Fruit fly (Drosophila melanogaster) whole organism, embryonic: ENCODE measurements around the gene PolA1.

Source experiments
- Adf1 ChIP-seq: fragments of 200-800 bp; sonication (Bioruptor generic); IDR thresholded peaks from 2 replicates; pipeline ENCODE4 v1.3.6; 2022; ENCODE audit warnings: missing biosample characterization, missing genetic modification characterization
- Bgb ChIP-seq: fragments of 200-800 bp; sonication (Bioruptor generic); IDR thresholded peaks from 2 replicates; pipeline ENCODE4 v1.3.6; 2022; ENCODE audit warnings: missing biosample characterization, missing genetic modification characterization; ENCODE audit not compliant: partially characterized antibody
- CG10209 ChIP-seq: fragments of 200-800 bp; sonication (Bioruptor generic); optimal IDR thresholded peaks from 3 replicates; lab custom pipeline; 2017; ENCODE audit warnings: missing biosample characterization, mild to moderate bottlenecking, missing genetic modification characterization, missing genetic modification reagents
- CG10366 ChIP-seq: fragments of 200-800 bp; sonication (Bioruptor generic); IDR thresholded peaks from 2 replicates; pipeline ENCODE4 v1.3.6; 2022; ENCODE audit warnings: missing biosample characterization, missing genetic modification characterization
- CG11504 ChIP-seq: fragments of 200-800 bp; sonication (Bioruptor generic); optimal IDR thresholded peaks from 3 replicates; lab custom pipeline; 2019; ENCODE audit warnings: missing biosample characterization, mild to moderate bottlenecking, missing genetic modification characterization, moderate library complexity
- CG14667 ChIP-seq: fragments of 200-800 bp; sonication (Bioruptor generic); IDR thresholded peaks from 2 replicates; pipeline ENCODE4 v1.3.6; 2022; ENCODE audit warnings: missing biosample characterization, missing genetic modification characterization
- CG14860 ChIP-seq: fragments of 200-800 bp; sonication (Bioruptor generic); IDR thresholded peaks from 3 replicates; pipeline ENCODE4 v1.3.6; 2022; ENCODE audit warnings: missing biosample characterization, missing genetic modification characterization; ENCODE audit not compliant: partially characterized antibody
- CG1603 ChIP-seq: fragments of 200-800 bp; sonication (Bioruptor generic); optimal IDR thresholded peaks from 2 replicates; lab custom pipeline; 2019; ENCODE audit warnings: missing biosample characterization, mild to moderate bottlenecking, missing genetic modification characterization, moderate library complexity
- CG16813 ChIP-seq: fragments of 200-800 bp; sonication (Bioruptor generic); IDR thresholded peaks from 3 replicates; pipeline ENCODE4 v1.3.6; 2022; ENCODE audit warnings: missing biosample characterization, missing genetic modification characterization; ENCODE audit not compliant: partially characterized antibody
- CG2875 ChIP-seq: fragments of 200-800 bp; sonication (Bioruptor generic); optimal IDR thresholded peaks from 2 replicates; lab custom pipeline; 2017; ENCODE audit warnings: missing biosample characterization, mild to moderate bottlenecking, missing genetic modification characterization, missing genetic modification reagents
- CG30403 ChIP-seq: fragments of 200-800 bp; sonication (Bioruptor generic); optimal IDR thresholded peaks from 3 replicates; lab custom pipeline; 2016; ENCODE audit warnings: missing biosample characterization, missing genetic modification characterization
- CG33213 ChIP-seq: fragments of 200-800 bp; sonication (Bioruptor generic); optimal IDR thresholded peaks from 3 replicates; lab custom pipeline; 2016; ENCODE audit warnings: missing biosample characterization, missing genetic modification characterization
- CG4820 ChIP-seq: fragments of 200-800 bp; sonication (Bioruptor generic); optimal IDR thresholded peaks from 3 replicates; lab custom pipeline; 2016; ENCODE audit warnings: missing biosample characterization, missing genetic modification characterization
- CG6175 ChIP-seq: fragments of 200-800 bp; sonication (Bioruptor generic); IDR thresholded peaks from 3 replicates; pipeline ENCODE4 v1.3.6; 2022; ENCODE audit warnings: missing biosample characterization, missing genetic modification characterization
- CG6654 ChIP-seq: fragments of 200-800 bp; sonication (Bioruptor generic); optimal IDR thresholded peaks from 2 replicates; lab custom pipeline; 2017; ENCODE audit warnings: missing biosample characterization, mild to moderate bottlenecking, missing genetic modification characterization
- CG7357 ChIP-seq: fragments of 200-800 bp; sonication (Bioruptor generic); IDR thresholded peaks from 3 replicates; pipeline ENCODE4 v1.3.6; 2022; ENCODE audit warnings: missing biosample characterization, missing genetic modification characterization
- CG8388 ChIP-seq: fragments of 200-800 bp; sonication (Bioruptor generic); optimal IDR thresholded peaks from 2 replicates; lab custom pipeline; 2019; ENCODE audit warnings: missing biosample characterization, mild to moderate bottlenecking, missing genetic modification characterization, moderate library complexity
- CrebB ChIP-seq: fragments of 200-800 bp; sonication (Bioruptor generic); optimal IDR thresholded peaks from 3 replicates; lab custom pipeline; 2018; ENCODE audit warnings: missing biosample characterization, mild to moderate bottlenecking, missing genetic modification characterization
- D19B ChIP-seq: fragments of 200-800 bp; sonication (Bioruptor generic); optimal IDR thresholded peaks from 2 replicates; lab custom pipeline; 2017; ENCODE audit warnings: missing biosample characterization, mild to moderate bottlenecking, missing genetic modification characterization
- Deaf1 ChIP-seq: fragments of 200-800 bp; optimal IDR thresholded peaks from 3 replicates; lab custom pipeline; 2019; ENCODE audit warnings: missing biosample characterization, mild to moderate bottlenecking, missing genetic modification characterization, moderate library complexity
- E2f2 ChIP-seq: fragments of 200-800 bp; sonication (Bioruptor generic); IDR thresholded peaks from 2 replicates; pipeline ENCODE4 v1.3.6; 2022; ENCODE audit warnings: missing biosample characterization, missing genetic modification characterization
- Ets65A ChIP-seq: fragments of 200-800 bp; sonication (Bioruptor generic); peaks from one replicate; lab custom pipeline; 2016; ENCODE audit warnings: missing biosample characterization, missing genetic modification characterization
- HLH4C ChIP-seq: fragments of 200-800 bp; sonication (Bioruptor generic); IDR thresholded peaks from 3 replicates; pipeline ENCODE4 v1.3.6; 2022; ENCODE audit warnings: missing biosample characterization, missing genetic modification characterization; ENCODE audit not compliant: partially characterized antibody
- Hr51 ChIP-seq, 2 experiments: fragments of 200-800 bp; sonication (Bioruptor generic); optimal IDR thresholded peaks; 2 replicates in 1 of 2; 3 replicates in 1 of 2; lab custom pipeline; 2016 to 2018; ENCODE audit warnings: missing biosample characterization in 2 of 2, missing genetic modification characterization in 2 of 2, mild to moderate bottlenecking in 1 of 2, moderate library complexity in 1 of 2
- Hsf ChIP-seq: fragments of 200-800 bp; sonication (Bioruptor generic); optimal IDR thresholded peaks from 3 replicates; lab custom pipeline; 2016; ENCODE audit warnings: missing biosample characterization, missing genetic modification characterization
- Med ChIP-seq: fragments of 200-800 bp; sonication (Bioruptor generic); peaks from one replicate; lab custom pipeline; 2016; ENCODE audit warnings: missing biosample characterization, missing genetic modification characterization, mild to moderate bottlenecking, inconsistent platforms, moderate library complexity
- Rx ChIP-seq: fragments of 200-800 bp; sonication (Bioruptor generic); IDR thresholded peaks from 2 replicates; pipeline ENCODE4 v1.3.6; 2022; ENCODE audit warnings: missing biosample characterization, missing genetic modification characterization
- Sox100B ChIP-seq: fragments of 200-800 bp; sonication (Bioruptor generic); optimal IDR thresholded peaks from 3 replicates; lab custom pipeline; 2018; ENCODE audit warnings: missing biosample characterization, mild to moderate bottlenecking, missing genetic modification characterization
- Sox102F ChIP-seq: fragments of 200-800 bp; sonication (Bioruptor generic); optimal IDR thresholded peaks from 2 replicates; lab custom pipeline; 2018; ENCODE audit warnings: missing biosample characterization, mild to moderate bottlenecking, missing genetic modification characterization, moderate library complexity
- Stat92E ChIP-seq, 3 experiments: fragments of >200 bp in 2 of 3; fragments of 200-800 bp in 1 of 3; sonication (Bioruptor generic) in 1 of 3; optimal IDR thresholded peaks; 2 replicates each; lab custom pipeline; 2017 to 2019; ENCODE audit warnings: missing biosample characterization in 3 of 3, missing genetic modification characterization in 3 of 3, mild to moderate bottlenecking in 1 of 3, moderate library complexity in 1 of 3
- ap ChIP-seq: fragments of 200-800 bp; sonication (Bioruptor generic); IDR thresholded peaks from 2 replicates; pipeline ENCODE4 v1.3.6; 2022; ENCODE audit warnings: missing biosample characterization, missing genetic modification characterization
- ato ChIP-seq: fragments of 200-800 bp; sonication (Bioruptor generic); IDR thresholded peaks from 2 replicates; pipeline ENCODE4 v1.3.6; 2022; ENCODE audit warnings: missing biosample characterization, missing genetic modification characterization; ENCODE audit not compliant: partially characterized antibody
- az2 ChIP-seq: fragments of 200-800 bp; sonication (Bioruptor generic); optimal IDR thresholded peaks from 3 replicates; lab custom pipeline; 2016; ENCODE audit warnings: missing biosample characterization, missing genetic modification characterization
- br ChIP-seq: fragments of >200 bp; optimal IDR thresholded peaks from 2 replicates; lab custom pipeline; 2017
- chinmo ChIP-seq: fragments of 200-800 bp; sonication (Bioruptor generic); IDR thresholded peaks from 4 replicates; pipeline ENCODE4 v1.3.6; 2022; ENCODE audit warnings: missing biosample characterization, missing genetic modification characterization; ENCODE audit not compliant: partially characterized antibody
- eve ChIP-seq, 2 experiments: fragments of >200 bp; optimal IDR thresholded peaks; 2 replicates each; lab custom pipeline; 2017; ENCODE audit warnings: missing biosample characterization in 2 of 2, missing genetic modification characterization in 2 of 2
- ewg ChIP-seq: fragments of 200-800 bp; sonication (Bioruptor generic); optimal IDR thresholded peaks from 3 replicates; lab custom pipeline; 2017; ENCODE audit warnings: mild to moderate bottlenecking, missing biosample characterization, missing genetic modification reagents, missing genetic modification characterization
- fru ChIP-seq: fragments of >200 bp; optimal IDR thresholded peaks from 2 replicates; lab custom pipeline; 2017
- grn ChIP-seq: fragments of 200-800 bp; sonication (Bioruptor generic); optimal IDR thresholded peaks from 3 replicates; lab custom pipeline; 2017; ENCODE audit warnings: missing biosample characterization, missing genetic modification characterization
- hb ChIP-seq: fragments of 200-800 bp; sonication (Bioruptor generic); IDR thresholded peaks from 3 replicates; pipeline ENCODE4 v1.3.6; 2022; ENCODE audit warnings: missing biosample characterization, missing genetic modification characterization; ENCODE audit not compliant: partially characterized antibody
- hkb ChIP-seq, 2 experiments: fragments of 200-800 bp in 1 of 2; fragments of >200 bp in 1 of 2; sonication (Bioruptor generic) in 1 of 2; IDR thresholded peaks in 1 of 2; optimal IDR thresholded peaks in 1 of 2; 2 replicates each; pipeline versions ENCODE4 v1.3.6 to Lab custom; 2017 to 2022; ENCODE audit warnings: missing biosample characterization in 1 of 2, missing genetic modification characterization in 1 of 2
- jumu ChIP-seq: fragments of 200-800 bp; sonication (Bioruptor generic); optimal IDR thresholded peaks from 3 replicates; lab custom pipeline; 2016; ENCODE audit warnings: missing biosample characterization, missing genetic modification characterization
- onecut ChIP-seq: fragments of 200-800 bp; sonication (Bioruptor generic); IDR thresholded peaks from 2 replicates; pipeline ENCODE4 v1.3.6; 2022; ENCODE audit warnings: missing biosample characterization, missing genetic modification characterization
- otp ChIP-seq: fragments of 200-800 bp; sonication (Bioruptor generic); IDR thresholded peaks from 3 replicates; pipeline ENCODE4, ENCODE4 v1.3.6; 2022; ENCODE audit warnings: missing biosample characterization, missing genetic modification characterization
- prd ChIP-seq, 3 experiments: fragments of >200 bp in 2 of 3; fragments of 200-800 bp in 1 of 3; sonication (Bioruptor generic) in 1 of 3; optimal IDR thresholded peaks in 2 of 3; IDR thresholded peaks in 1 of 3; 2 replicates in 2 of 3; 3 replicates in 1 of 3; pipeline versions ENCODE4 v1.3.6 to Lab custom; 2017 to 2022; ENCODE audit warnings: missing biosample characterization in 1 of 3, missing genetic modification characterization in 1 of 3
- rib ChIP-seq: fragments of 200-800 bp; sonication (Bioruptor generic); IDR thresholded peaks from 2 replicates; pipeline ENCODE4 v1.3.6; 2022; ENCODE audit warnings: missing biosample characterization, missing genetic modification characterization
- row ChIP-seq: fragments of 200-800 bp; sonication (Bioruptor generic); IDR thresholded peaks from 3 replicates; pipeline ENCODE4 v1.3.6; 2022; ENCODE audit warnings: missing biosample characterization, missing genetic modification characterization
- sens ChIP-seq: fragments of 200-800 bp; sonication (Bioruptor generic); peaks from one replicate; lab custom pipeline; 2016; ENCODE audit warnings: missing biosample characterization, missing genetic modification characterization

Gene PolA1

dm6 chr3R:21658752-21659468 lies 12.6 kb downstream of the PolA1 start (continued):
- TF ChIP-seq CG10366, result no peak
- TF ChIP-seq otp (GFP tag; lab: Robert Waterston, UW), result no peak
- TF ChIP-seq fru, result no peak
- TF ChIP-seq CG16813, result no peak
- no peak for TF ChIP-seq CG4820
- TF ChIP-seq CG7357 (GFP tag; lab: Robert Waterston, UW), result no peak
- TF ChIP-seq Sox100B (GFP tag; lab: Kevin White, UChicago), result no peak
- TF ChIP-seq CG30403, result no peak
- no peak for TF ChIP-seq jumu (GFP tag; lab: Kevin White, UChicago)
- no peak for TF ChIP-seq CG33213 (GFP tag; lab: Kevin White, UChicago)
- no peak for TF ChIP-seq CG8388 (GFP tag; lab: Kevin White, UChicago)
- TF ChIP-seq Rx (GFP tag; lab: Robert Waterston, UW), result no peak
- TF ChIP-seq Hr51 (GFP tag; optimal IDR thresholded peaks at IDR 0.05; lab: Kevin White, UChicago), result peak in 1 of 2 experiments; percentile 25
- TF ChIP-seq Adf1 (GFP tag; lab: Robert Waterston, UW), result no peak
- TF ChIP-seq ato (GFP tag; lab: Robert Waterston, UW), result peak; percentile 70
- TF ChIP-seq CG14860 (GFP tag; lab: Robert Waterston, UW), result peak; percentile 60
- peak; percentile 9 for TF ChIP-seq grn (GFP tag; lab: Kevin White, UChicago)
- TF ChIP-seq Bgb, result peak; percentile 8; the same call in 1 of the 2 replicates
- no peak for TF ChIP-seq br (lab: Kevin White, UChicago)
- TF ChIP-seq Deaf1 (tag; lab: Kevin White, UChicago), result no peak
- peak; percentile 22 for TF ChIP-seq CG11504 (tag; lab: Kevin White, UChicago)
- no peak for TF ChIP-seq prd (optimal IDR thresholded peaks at IDR 0.05; lab: Kevin White, UChicago)
- TF ChIP-seq prd (GFP tag; IDR thresholded peaks at IDR 0.05; lab: Robert Waterston, UW), result 0 out of 3 replicates have a peak, but pooled peaks have one; percentile 16
- no peak for TF ChIP-seq ewg (GFP tag; lab: Kevin White, UChicago)
- TF ChIP-seq CG1603 (tag; lab: Kevin White, UChicago), result no peak
- TF ChIP-seq rib (GFP tag; lab: Robert Waterston, UW), result no peak
- no peak for TF ChIP-seq chinmo (GFP tag; lab: Robert Waterston, UW)
- no peak for TF ChIP-seq onecut
- TF ChIP-seq HLH4C (GFP tag; lab: Robert Waterston, UW), result peak; percentile 73
- peak; percentile 68 for TF ChIP-seq D19B
- no peak for TF ChIP-seq az2 (GFP tag; lab: Kevin White, UChicago)
- peak in 1 of 2 experiments; percentile 76 for TF ChIP-seq eve (GFP tag; optimal IDR thresholded peaks at IDR 0.05; lab: Kevin White, UChicago)
- no peak for TF ChIP-seq CG10209 (GFP tag; lab: Kevin White, UChicago)
- TF ChIP-seq row (GFP tag; lab: Robert Waterston, UW), result peak; percentile 50; the same call in 2 of the 3 replicates
- TF ChIP-seq Hsf (GFP tag; lab: Kevin White, UChicago), result no peak
- TF ChIP-seq CG2875 (GFP tag; lab: Kevin White, UChicago), result no peak
- TF ChIP-seq hkb (optimal IDR thresholded peaks at IDR 0.05; lab: Kevin White, UChicago), result no peak
- no peak for TF ChIP-seq hkb (GFP tag; IDR thresholded peaks at IDR 0.05; lab: Robert Waterston, UW)
- TF ChIP-seq CrebB (tag; lab: Kevin White, UChicago), result no peak
- peak; percentile 19 for TF ChIP-seq sens
- TF ChIP-seq E2f2 (GFP tag; lab: Robert Waterston, UW), result 0 out of 2 replicates have a peak, but pooled peaks have one; percentile 6
- no peak for TF ChIP-seq Ets65A (GFP tag; lab: Kevin White, UChicago)
- no peak for TF ChIP-seq CG6175 (GFP tag; lab: Robert Waterston, UW)
- TF ChIP-seq CG6654 (GFP tag; lab: Kevin White, UChicago), result no peak
- peak; percentile 73 for TF ChIP-seq Med (GFP tag; lab: Kevin White, UChicago)
- TF ChIP-seq Stat92E (GFP tag; optimal IDR thresholded peaks at IDR 0.05; lab: Kevin White, UChicago), result no peak
- TF ChIP-seq ap (GFP tag; lab: Robert Waterston, UW), result 0 out of 2 replicates have a peak, but pooled peaks have one; percentile 22
- peak; percentile 46; the same call in 1 of the 3 replicates for TF ChIP-seq hb (GFP tag; lab: Robert Waterston, UW)
- TF ChIP-seq CG14667 (GFP tag; lab: Robert Waterston, UW), result no peak
- peak; percentile 15 for TF ChIP-seq Sox102F (GFP tag; lab: Kevin White, UChicago)
